Fruit fly (Drosophila melanogaster): ENCODE measurements around the gene osa.
A peak's percentile ranks its signal among the peaks of the same experiment; 100 is the strongest.

The osa gene

dm6 chr3R:17709623-17710145 is 8.5 kb downstream of the osa start (continued):
- TF ChIP-seq Rfx (GFP tag; IDR thresholded peaks at IDR 0.05) = no peak
- TF ChIP-seq CG17359 (tag; optimal IDR thresholded peaks at IDR 0.05) = no peak
- peak; percentile 19 for TF ChIP-seq cg (GFP tag; optimal IDR thresholded peaks at IDR 0.05)
- TF ChIP-seq zen2 (GFP tag; IDR thresholded peaks at IDR 0.05; ENCODE audit: partially characterized antibody) = no peak
- TF ChIP-seq CG6854 (GFP tag; optimal IDR thresholded peaks at IDR 0.05) = no peak

- peak; percentile 18 for TF ChIP-seq tin (GFP tag; optimal IDR thresholded peaks at IDR 0.05)
- no peak for TF ChIP-seq stc (GFP tag; IDR thresholded peaks at IDR 0.05)
- 0 out of 2 replicates have a peak, but pooled peaks have one; percentile 19 for TF ChIP-seq lmd (GFP tag; IDR thresholded peaks at IDR 0.05)
- peak; percentile 62 for TF ChIP-seq Med (GFP tag)
- TF ChIP-seq CG1603 (tag; optimal IDR thresholded peaks at IDR 0.05) = peak; percentile 35
- TF ChIP-seq Gug (GFP tag; IDR thresholded peaks at IDR 0.05) = peak; percentile 23; the same call in 2 of the 4 replicates
- 0 out of 2 replicates have a peak, but pooled peaks have one; percentile 40 for TF ChIP-seq CG32767 (GFP tag; IDR thresholded peaks at IDR 0.05)
- TF ChIP-seq CG17328 (GFP tag; IDR thresholded peaks at IDR 0.05) = 0 out of 2 replicates have a peak, but pooled peaks have one; percentile 13
- peak; percentile 7 for TF ChIP-seq dmrt11E (tag; optimal IDR thresholded peaks at IDR 0.05)
- TF ChIP-seq CG2199 (GFP tag; IDR thresholded peaks at IDR 0.05) = 0 out of 3 replicates have a peak, but pooled peaks have one; percentile 54
- peak; percentile 39; the same call in 1 of the 3 replicates for TF ChIP-seq Optix (GFP tag; IDR thresholded peaks at IDR 0.05)
- 0 out of 2 replicates have a peak, but pooled peaks have one; percentile 15 for TF ChIP-seq seq (GFP tag; IDR thresholded peaks at IDR 0.05)
- peak; percentile 45; the same call in 1 of the 2 replicates for TF ChIP-seq Awh (GFP tag; IDR thresholded peaks at IDR 0.05)
- no peak for TF ChIP-seq pan (optimal IDR thresholded peaks at IDR 0.05)
- TF ChIP-seq pan (GFP tag; optimal IDR thresholded peaks at IDR 0.05 in 1 of 2, IDR thresholded peaks at IDR 0.05 in 1 of 2) = peak in 1 of 2 experiments; percentile 33
- no peak for TF ChIP-seq CG6854 (GFP tag; optimal IDR thresholded peaks at IDR 0.05)
- peak; percentile 5 for TF ChIP-seq CG8388 (GFP tag; optimal IDR thresholded peaks at IDR 0.05)
- peak; percentile 85 for TF ChIP-seq CG11696 (GFP tag; IDR thresholded peaks at IDR 0.05)
- no peak for TF ChIP-seq CG18476 (GFP tag; optimal IDR thresholded peaks at IDR 0.05)
- no peak for TF ChIP-seq CG13894 (tag; optimal IDR thresholded peaks at IDR 0.05)
- TF ChIP-seq emc (GFP tag; optimal IDR thresholded peaks at IDR 0.05) = no peak
- no peak for TF ChIP-seq CG12744 (GFP tag; optimal IDR thresholded peaks at IDR 0.05)
- peak; percentile 10; the same call in 1 of the 2 replicates for TF ChIP-seq Ptx1 (GFP tag; IDR thresholded peaks at IDR 0.05)
- TF ChIP-seq CG2120 (GFP tag; optimal IDR thresholded peaks at IDR 0.05) = no peak
- no peak for TF ChIP-seq CG2202 (tag; optimal IDR thresholded peaks at IDR 0.05)
- no peak for TF ChIP-seq Atf-2 (GFP tag; optimal IDR thresholded peaks at IDR 0.05)
- TF ChIP-seq ara (GFP tag; IDR thresholded peaks at IDR 0.05) = no peak
- TF ChIP-seq CG7556 (GFP tag; optimal IDR thresholded peaks at IDR 0.05) = no peak
- TF ChIP-seq Dbx (GFP tag; IDR thresholded peaks at IDR 0.05) = no peak
- 0 out of 2 replicates have a peak, but pooled peaks have one; percentile 21 for TF ChIP-seq Xrp1 (GFP tag; IDR thresholded peaks at IDR 0.05)
- 0 out of 2 replicates have a peak, but pooled peaks have one; percentile 1 for TF ChIP-seq onecut (GFP tag; IDR thresholded peaks at IDR 0.05)
- no peak for TF ChIP-seq Mes4 (GFP tag; optimal IDR thresholded peaks at IDR 0.05)
- TF ChIP-seq CG4730 (GFP tag; IDR thresholded peaks at IDR 0.05) = no peak
- no peak for TF ChIP-seq CG7372 (GFP tag; IDR thresholded peaks at IDR 0.05)
- TF ChIP-seq CG2129 (GFP tag; IDR thresholded peaks at IDR 0.05; ENCODE audit: partially characterized antibody) = no peak
- peak in 1 of 2 experiments; percentile 12 for TF ChIP-seq chif (GFP tag; optimal IDR thresholded peaks at IDR 0.05)
- no peak for TF ChIP-seq CG12391 (tag; optimal IDR thresholded peaks at IDR 0.05)
- TF ChIP-seq slou (GFP tag; optimal IDR thresholded peaks at IDR 0.05) = no peak
- no peak for TF ChIP-seq unc-4 (GFP tag; IDR thresholded peaks at IDR 0.05; ENCODE audit: partially characterized antibody)
- 0 out of 3 replicates have a peak, but pooled peaks have one; percentile 41 for TF ChIP-seq H15 (GFP tag; IDR thresholded peaks at IDR 0.05)
- TF ChIP-seq Trl (optimal IDR thresholded peaks at IDR 0.05) = no peak
- TF ChIP-seq Trl (GFP tag; optimal IDR thresholded peaks at IDR 0.05) = no peak
- TF ChIP-seq CG4707 (GFP tag; optimal IDR thresholded peaks at IDR 0.05) = peak; percentile 18
- TF ChIP-seq CG13775 (GFP tag; optimal IDR thresholded peaks at IDR 0.05) = no peak
Observed at dm6 chr3R:17708778-17709476, 9.2 kb downstream of the osa start.
